Fruit fly (Drosophila melanogaster): ENCODE results near the gene CG33722.

- TF ChIP-seq Sin3A (optimal IDR thresholded peaks at IDR 0.05) (no peak), CG12744 (GFP tag; optimal IDR thresholded peaks at IDR 0.05) (no peak), ttk (GFP tag; IDR thresholded peaks at IDR 0.05) (no peak), bcd (GFP tag; optimal IDR thresholded peaks at IDR 0.05) (no peak), bsh (GFP tag; optimal IDR thresholded peaks at IDR 0.05) (no peak), br (optimal IDR thresholded peaks at IDR 0.05) (no peak), CG17385 (GFP tag; optimal IDR thresholded peaks at IDR 0.05) (no peak), Lhr (GFP tag; optimal IDR thresholded peaks at IDR 0.05) (no peak), her (GFP tag; optimal IDR thresholded peaks at IDR 0.05) (no peak), CG32772 (GFP tag; IDR thresholded peaks at IDR 0.05) (no peak), dmrt99B (tag; optimal IDR thresholded peaks at IDR 0.05) (no peak)
These were observed 47.1 kb downstream of the CG33722 start, which contains the start of gene CG31464 for dm6 chr3R:8290940-8291339.
